Worm (Caenorhabditis elegans): ENCODE results near the gene snf-12.

snf-12 gene

DNA sequence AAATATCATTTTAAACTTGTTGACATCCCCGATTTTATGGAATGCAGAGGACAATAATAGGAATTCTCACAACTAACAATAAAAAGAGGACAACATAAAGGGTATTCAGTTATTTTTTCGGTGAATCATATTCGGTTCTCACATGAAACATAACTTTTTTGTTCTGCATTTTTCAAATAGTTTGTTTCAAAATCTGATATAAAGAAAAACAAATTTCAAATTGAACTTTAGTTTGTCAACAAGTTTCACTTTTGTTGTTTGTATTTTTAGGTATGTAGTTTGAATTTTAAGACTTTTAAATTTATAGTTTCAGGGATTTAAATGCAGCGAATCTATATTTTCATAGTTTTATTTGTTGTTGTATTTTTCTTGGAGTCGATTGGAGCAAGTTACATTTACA is 33.3 kb downstream of the snf-12 start, which contains the start of gene F47E1.4:
TSS of gene F47E1.4 (plus strand) at position 301 of the 400 bp plus-strand sequence.
- TF ChIP-seq irx-1 (tag; optimal IDR thresholded peaks at IDR 0.05) (no peak), ceh-63 (GFP tag; optimal IDR thresholded peaks at IDR 0.05) (no peak), fkh-8 (tag; optimal IDR thresholded peaks at IDR 0.05) (no peak)

DNA sequence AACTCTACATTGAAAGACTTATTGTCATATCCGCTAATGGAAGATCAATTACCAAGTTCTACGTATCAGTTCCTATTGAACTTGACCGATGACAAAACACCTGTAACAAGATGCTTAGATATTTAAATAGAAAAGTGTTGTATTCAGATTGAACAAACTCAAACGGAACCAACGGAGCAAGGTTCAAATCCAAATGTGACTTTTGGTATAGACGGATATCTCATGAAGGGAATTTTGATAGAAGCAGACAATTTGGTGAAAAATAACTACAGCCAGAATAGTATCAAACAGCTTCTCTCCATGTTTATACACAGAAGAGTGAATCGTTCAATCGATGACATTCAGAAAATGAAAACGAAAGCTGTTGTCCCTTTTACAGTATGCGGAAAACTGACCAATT is 34.2 kb downstream of the snf-12 start:
- TF ChIP-seq C34B4.2 (tag; optimal IDR thresholded peaks at IDR 0.05), result no peak
- TF ChIP-seq vab-15 (tag; optimal IDR thresholded peaks at IDR 0.05), result no peak
- TF ChIP-seq hlh-4 (tag; optimal IDR thresholded peaks at IDR 0.05), result no peak
- TF ChIP-seq zip-4 (GFP tag; optimal IDR thresholded peaks at IDR 0.05), result no peak
- TF ChIP-seq mab-9 (GFP tag; IDR thresholded peaks at IDR 0.05), result no peak
- TF ChIP-seq zag-1 (tag; optimal IDR thresholded peaks at IDR 0.05), result no peak

DNA sequence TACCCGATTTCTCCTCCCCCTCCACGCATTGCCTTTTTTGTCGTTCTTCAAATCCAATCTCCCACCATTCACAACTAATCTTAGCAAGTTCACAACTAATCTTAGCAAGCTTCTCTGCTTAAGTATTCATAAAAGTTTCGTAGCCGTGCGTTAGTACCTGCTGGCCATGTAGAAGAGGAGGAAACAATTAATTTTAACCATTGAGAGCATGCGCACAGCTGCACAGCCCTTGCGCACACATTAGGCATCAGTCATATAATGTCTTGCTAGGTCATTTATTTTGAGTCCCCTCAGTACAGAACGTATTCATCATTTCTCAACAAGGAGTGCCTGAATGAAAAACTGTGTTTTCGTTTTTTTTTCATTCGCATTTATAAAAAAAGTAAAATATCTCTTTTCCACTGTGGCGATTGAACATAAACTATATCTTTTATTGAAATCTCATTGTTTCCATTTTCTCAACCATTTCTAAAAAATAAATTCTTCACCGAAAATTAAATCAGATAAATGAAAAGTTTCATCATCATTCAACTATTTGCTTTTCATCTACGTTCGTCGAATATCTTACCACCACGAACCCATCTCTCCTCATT is 38.1 kb downstream of the snf-12 start:
- no peak for TF ChIP-seq fkh-10 (GFP tag; optimal IDR thresholded peaks at IDR 0.05)
- TF ChIP-seq F16B12.6 (tag; optimal IDR thresholded peaks at IDR 0.05), result no peak
- TF ChIP-seq pqm-1 (tag; optimal IDR thresholded peaks at IDR 0.05), result no peak
- TF ChIP-seq zag-1 (tag; optimal IDR thresholded peaks at IDR 0.05), result no peak
- peak; percentile 28 for TF ChIP-seq nhr-85 (tag)
- TF ChIP-seq efl-1 (optimal IDR thresholded peaks at IDR 0.05), result no peak
- TF ChIP-seq efl-1 (GFP tag; optimal IDR thresholded peaks at IDR 0.05 in 1 of 2), result peak in 1 of 2 experiments; percentile 90

DNA sequence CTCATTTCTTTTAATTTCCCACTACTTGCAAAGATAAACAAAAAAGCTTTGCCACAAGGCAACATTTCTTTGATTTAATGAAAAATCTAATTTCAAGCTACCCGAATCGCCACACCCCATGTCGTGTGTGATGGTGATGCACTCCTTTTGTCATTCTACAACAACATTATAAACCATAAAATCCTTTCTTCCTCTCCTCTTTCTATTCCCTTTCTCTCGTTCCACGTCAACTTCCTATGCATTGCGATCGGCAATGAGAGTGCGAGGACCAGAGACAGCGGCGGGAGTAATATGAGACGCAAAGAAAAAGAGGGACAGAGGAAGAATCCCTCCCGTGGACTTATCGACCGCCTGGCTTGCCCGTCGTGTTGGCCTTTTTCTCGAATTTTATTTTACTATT is 38.8 kb downstream of the snf-12 start:
- TF ChIP-seq egl-13 (tag; optimal IDR thresholded peaks at IDR 0.05) (no peak), lir-3 (tag; optimal IDR thresholded peaks at IDR 0.05; ENCODE audit: poor library complexity) (no peak), nhr-11 (tag; optimal IDR thresholded peaks at IDR 0.05) (no peak), lsy-2 (tag; optimal IDR thresholded peaks at IDR 0.05) (peak in 1 of 2 experiments; percentile 58), rnt-1 (tag; optimal IDR thresholded peaks at IDR 0.05) (peak; percentile 71), C16A3.4 (tag; optimal IDR thresholded peaks at IDR 0.05) (peak; percentile 13), xbp-1 (tag; optimal IDR thresholded peaks at IDR 0.05) (peak; percentile 38), blmp-1 (tag; optimal IDR thresholded peaks at IDR 0.05) (peak; percentile 91), zag-1 (tag; optimal IDR thresholded peaks at IDR 0.05) (no peak), fkh-10 (GFP tag; optimal IDR thresholded peaks at IDR 0.05) (no peak), lin-14 (GFP tag; optimal IDR thresholded peaks at IDR 0.05) (peak; percentile 91), C34B4.2 (tag; optimal IDR thresholded peaks at IDR 0.05) (no peak), ceh-88 (GFP tag; IDR thresholded peaks at IDR 0.05) (no peak), nhr-71 (tag; optimal IDR thresholded peaks at IDR 0.05) (peak; percentile 64), nhr-85 (tag) (peak; percentile 67), zip-4 (GFP tag; optimal IDR thresholded peaks at IDR 0.05) (no peak), mep-1 (tag; optimal IDR thresholded peaks at IDR 0.05) (peak; percentile 85), vab-15 (tag; optimal IDR thresholded peaks at IDR 0.05) (no peak), nhr-90 (tag; optimal IDR thresholded peaks at IDR 0.05; ENCODE audit: poor library complexity) (peak; percentile 13), ceh-82 (tag; optimal IDR thresholded peaks at IDR 0.05) (peak in 2 of 3 experiments; percentile 11 to 45), tlp-1 (tag; optimal IDR thresholded peaks at IDR 0.05) (no peak), pqm-1 (tag; optimal IDR thresholded peaks at IDR 0.05) (no peak), unc-86 (tag; optimal IDR thresholded peaks at IDR 0.05) (no peak), efl-1 (optimal IDR thresholded peaks at IDR 0.05) (peak in 1 of 2 experiments; percentile 26), efl-1 (GFP tag; optimal IDR thresholded peaks at IDR 0.05 in 1 of 2) (no peak), dsc-1 (tag; optimal IDR thresholded peaks at IDR 0.05) (peak; percentile 34), mdl-1 (tag; optimal IDR thresholded peaks at IDR 0.05) (peak in 1 of 2 experiments; percentile 51), tbx-2 (tag; optimal IDR thresholded peaks at IDR 0.05) (peak; percentile 31), irx-1 (tag; optimal IDR thresholded peaks at IDR 0.05) (peak; percentile 45), dpl-1 (GFP tag; optimal IDR thresholded peaks at IDR 0.05) (peak in 1 of 3 experiments; percentile 17), nhr-20 (tag; optimal IDR thresholded peaks at IDR 0.05) (peak; percentile 54), swsn-7 (tag; optimal IDR thresholded peaks at IDR 0.05) (peak; percentile 37), lin-35 (GFP tag; optimal IDR thresholded peaks at IDR 0.05) (peak; percentile 19 to 40), egl-27 (tag; optimal IDR thresholded peaks at IDR 0.05) (peak in 1 of 2 experiments; percentile 7), snu-23 (GFP tag; optimal IDR thresholded peaks at IDR 0.05) (peak; percentile 71), elt-3 (tag; optimal IDR thresholded peaks at IDR 0.05) (peak in 2 of 6 experiments; percentile 22 to 48), ztf-11 (tag; optimal IDR thresholded peaks at IDR 0.05) (no peak)

All from whole organism, L1 larva.